Fruit fly (Drosophila melanogaster) whole organism: ENCODE data around the gene CG7573.

Experiments used
- CG8478 ChIP-seq: fragments of >200 bp; optimal IDR thresholded peaks from 2 replicates; lab custom pipeline; 2018; ENCODE audit warnings: inconsistent platforms
- EcR ChIP-seq, 2 experiments: fragments of >200 bp; optimal IDR thresholded peaks; 2 replicates each; lab custom pipeline; 2017; ENCODE audit warnings: missing biosample characterization in 2 of 2, missing genetic modification characterization in 2 of 2, missing genetic modification reagents in 2 of 2
- pan ChIP-seq: fragments of >200 bp; optimal IDR thresholded peaks from 2 replicates; lab custom pipeline; 2017
- psq ChIP-seq: fragments of >200 bp; optimal IDR thresholded peaks from 2 replicates; lab custom pipeline; 2017
- usp ChIP-seq: fragments of >200 bp; optimal IDR thresholded peaks from 2 replicates; lab custom pipeline; 2017; ENCODE audit warnings: missing biosample characterization, missing genetic modification characterization, mixed read lengths

DNA sequence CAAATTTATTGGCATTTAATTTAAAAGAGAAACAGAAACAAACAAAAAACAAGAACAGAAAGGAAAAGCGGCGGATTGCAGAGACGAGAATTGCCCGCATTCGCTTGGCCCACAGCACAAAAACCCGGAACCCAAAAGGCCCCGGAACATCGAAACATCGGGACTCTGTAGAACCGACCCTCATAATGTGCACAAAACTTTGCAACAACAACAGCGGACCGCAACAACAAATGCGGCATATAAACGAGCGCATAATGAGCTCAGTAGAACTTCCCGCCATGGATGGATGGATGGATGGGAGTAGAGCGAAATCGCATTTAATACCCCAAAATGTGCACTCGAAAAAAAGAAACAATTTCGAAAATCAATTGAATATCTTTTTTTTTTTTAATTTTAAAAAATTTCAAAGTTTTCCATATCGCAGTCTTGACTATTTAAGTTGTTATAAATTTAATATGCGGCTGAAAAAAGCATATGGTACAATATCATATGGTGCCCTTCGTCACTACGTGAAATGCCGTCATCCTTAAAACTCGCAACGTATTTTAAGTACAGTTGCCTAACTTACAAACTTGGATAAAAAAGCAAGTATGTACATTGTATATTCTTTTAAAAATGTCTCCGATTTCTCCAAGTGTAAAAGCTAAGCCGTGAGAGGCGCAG is 24.7 kb downstream of the CG7573 start:
- TF ChIP-seq CG8478 (lab: Kevin White, UChicago) = no peak
- TF ChIP-seq EcR (GFP tag; optimal IDR thresholded peaks at IDR 0.05; lab: Kevin White, UChicago) = no peak
- TF ChIP-seq pan (lab: Kevin White, UChicago) = no peak
- no peak for TF ChIP-seq psq (lab: Kevin White, UChicago)
- TF ChIP-seq usp (GFP tag; lab: Kevin White, UChicago) = no peak
